Fruit fly (Drosophila melanogaster): ENCODE measurements around the gene mRpS6.

The mRpS6 gene

DNA sequence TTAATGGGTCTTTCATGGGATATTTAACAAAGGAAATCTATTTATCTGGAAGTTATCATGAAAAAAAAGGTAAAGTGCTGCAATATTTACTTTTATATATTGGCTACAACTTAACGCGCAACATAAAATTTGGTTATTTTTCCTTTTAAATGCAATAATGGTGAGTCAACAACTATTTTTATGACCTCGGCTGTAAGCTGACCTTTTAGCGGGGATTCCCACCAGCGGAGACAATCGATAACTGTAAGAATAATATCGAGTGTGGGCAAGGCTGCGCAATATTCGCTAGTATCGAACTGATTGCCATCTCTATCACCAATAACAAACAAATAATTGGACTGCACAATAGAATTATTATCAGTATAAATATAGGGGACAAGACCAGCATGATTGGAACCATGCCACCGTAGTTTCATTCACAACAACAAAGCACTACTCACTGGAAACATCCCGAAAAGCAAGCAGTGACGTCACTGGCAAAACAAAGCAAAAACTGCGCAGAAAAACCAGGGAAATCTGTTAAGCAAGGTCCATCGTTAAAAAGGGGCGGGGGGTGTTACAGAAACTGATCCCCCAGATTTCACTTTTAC lies 38.9 kb downstream of the mRpS6 start, which contains the start of gene Syx17 (continued):
- TF ChIP-seq CG6792 (GFP tag; optimal IDR thresholded peaks at IDR 0.05) (no peak), fd85E (GFP tag; optimal IDR thresholded peaks at IDR 0.05) (no peak), CG10631 (GFP tag; optimal IDR thresholded peaks at IDR 0.05) (peak; percentile 38), achi (GFP tag; optimal IDR thresholded peaks at IDR 0.05) (peak; percentile 50), CG32006 (GFP tag; optimal IDR thresholded peaks at IDR 0.05) (peak; percentile 59), CG6854 (GFP tag; optimal IDR thresholded peaks at IDR 0.05) (no peak), CG15336 (GFP tag; IDR thresholded peaks at IDR 0.05) (peak; percentile 67), dsx (GFP tag; optimal IDR thresholded peaks at IDR 0.05; ENCODE audit: poor library complexity, severe bottlenecking) (peak; percentile 23), CG9139 (GFP tag; optimal IDR thresholded peaks at IDR 0.05) (no peak), CG11294 (GFP tag; IDR thresholded peaks at IDR 0.05) (peak; percentile 55; the same call in 1 of the 2 replicates), Eip93F (GFP tag; optimal IDR thresholded peaks at IDR 0.05) (no peak), fd59A (GFP tag; optimal IDR thresholded peaks at IDR 0.05) (no peak), CG34406 (GFP tag; optimal IDR thresholded peaks at IDR 0.05) (peak; percentile 36), Eip75B (GFP tag; optimal IDR thresholded peaks at IDR 0.05) (peak; percentile 63), OdsH (GFP tag; optimal IDR thresholded peaks at IDR 0.05) (peak; percentile 57), pdm3 (GFP tag; optimal IDR thresholded peaks at IDR 0.05) (peak; percentile 54), net (GFP tag; optimal IDR thresholded peaks at IDR 0.05) (peak; percentile 63)

DNA sequence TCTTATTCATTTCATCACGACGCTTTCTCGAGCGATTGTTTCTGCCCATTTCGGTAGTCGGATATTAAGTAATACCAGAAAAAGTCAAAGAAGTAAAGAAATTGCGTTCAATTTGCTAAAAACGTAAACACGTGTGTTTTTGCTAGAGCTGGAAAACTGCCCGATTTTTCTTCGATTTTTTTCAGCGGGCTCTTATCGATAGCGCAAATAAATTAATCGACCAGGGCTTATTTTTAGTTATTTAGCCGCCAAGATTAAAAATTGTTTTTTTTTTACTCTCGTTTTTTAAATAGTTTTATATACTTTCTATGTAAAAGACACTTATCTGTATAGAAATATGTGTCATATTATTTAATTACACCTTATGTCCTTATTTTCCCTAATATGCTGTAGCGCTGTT lies 41.6 kb downstream of the mRpS6 start, which contains the start of gene CG15019:
CG15019 (minus strand) TSS at position 138 of the 400 bp plus-strand sequence.
- TF ChIP-seq svp (GFP tag) (no peak), net (GFP tag; optimal IDR thresholded peaks at IDR 0.05) (no peak), dsx (GFP tag; optimal IDR thresholded peaks at IDR 0.05; ENCODE audit: poor library complexity, severe bottlenecking) (no peak), CG15336 (GFP tag; IDR thresholded peaks at IDR 0.05) (no peak), CG11762 (GFP tag; optimal IDR thresholded peaks at IDR 0.05; ENCODE audit: insufficient read depth) (no peak), OdsH (GFP tag; optimal IDR thresholded peaks at IDR 0.05) (no peak), Eip75B (GFP tag; optimal IDR thresholded peaks at IDR 0.05) (no peak), CG3032 (tag; optimal IDR thresholded peaks at IDR 0.05) (no peak), vri (GFP tag; optimal IDR thresholded peaks at IDR 0.05) (no peak), CG34406 (GFP tag; optimal IDR thresholded peaks at IDR 0.05) (no peak), Blimp-1 (GFP tag; optimal IDR thresholded peaks at IDR 0.05) (no peak), salr (GFP tag; optimal IDR thresholded peaks at IDR 0.05) (no peak), lz (GFP tag; optimal IDR thresholded peaks at IDR 0.05) (no peak), CG8119 (GFP tag; IDR thresholded peaks at IDR 0.05) (no peak)

DNA sequence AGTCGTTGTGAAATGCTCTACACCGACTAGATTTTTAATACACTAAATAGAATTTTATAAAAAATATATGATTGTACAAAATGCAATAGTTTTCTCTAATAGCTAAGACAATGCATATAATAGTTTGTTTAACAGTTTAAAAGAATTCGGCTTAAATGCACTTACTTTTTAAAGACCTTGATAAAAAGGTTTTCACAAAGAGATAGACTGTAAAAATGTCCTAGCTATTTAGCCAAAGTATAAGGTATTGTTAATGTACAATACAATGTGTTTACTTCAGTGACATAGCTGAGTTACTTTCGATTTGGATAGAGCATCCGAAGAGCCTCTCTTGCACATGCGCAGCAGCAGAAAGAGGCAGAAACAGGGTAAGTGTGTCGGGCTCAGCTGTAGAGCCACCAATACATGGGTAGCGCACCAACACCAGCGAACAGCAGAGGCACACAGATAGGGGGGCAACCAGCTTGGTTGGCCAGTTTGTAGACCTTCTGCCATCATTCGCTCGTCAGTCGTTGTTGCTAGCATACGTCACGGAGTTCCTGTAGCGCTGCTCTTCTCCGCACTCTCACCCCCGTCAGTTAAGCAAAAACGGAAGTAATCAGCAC lies 42.4 kb downstream of the mRpS6 start, which contains the start of gene TP53INP:
TP53INP (plus strand) TSS at position 291 of the 605 bp plus-strand sequence.
- TF ChIP-seq CG11902 (GFP tag; optimal IDR thresholded peaks at IDR 0.05) (peak; percentile 82), dsx (GFP tag; optimal IDR thresholded peaks at IDR 0.05; ENCODE audit: poor library complexity, severe bottlenecking) (peak; percentile 92), Ets96B (tag; optimal IDR thresholded peaks at IDR 0.05) (peak; percentile 89), Ets21C (GFP tag; optimal IDR thresholded peaks at IDR 0.05) (peak; percentile 73), CG11762 (GFP tag; optimal IDR thresholded peaks at IDR 0.05; ENCODE audit: insufficient read depth) (peak; percentile 89), CG10631 (GFP tag; optimal IDR thresholded peaks at IDR 0.05) (peak; percentile 87), CG3032 (tag; optimal IDR thresholded peaks at IDR 0.05) (peak; percentile 89), CG6163 (GFP tag; IDR thresholded peaks at IDR 0.05) (peak; percentile 70; the same call in 2 of the 3 replicates), CG31627 (GFP tag; optimal IDR thresholded peaks at IDR 0.05) (peak; percentile 75), Hr38 (GFP tag; optimal IDR thresholded peaks at IDR 0.05) (no peak), svp (GFP tag) (peak; percentile 91), cyc (GFP tag; optimal IDR thresholded peaks at IDR 0.05) (peak; percentile 85), CG11294 (GFP tag; IDR thresholded peaks at IDR 0.05) (peak; percentile 61), vri (GFP tag; optimal IDR thresholded peaks at IDR 0.05) (peak; percentile 63), dac (GFP tag; optimal IDR thresholded peaks at IDR 0.05) (peak; percentile 72), Hr39 (GFP tag; optimal IDR thresholded peaks at IDR 0.05) (peak; percentile 76), OdsH (GFP tag; optimal IDR thresholded peaks at IDR 0.05) (peak; percentile 91), acj6 (GFP tag; optimal IDR thresholded peaks at IDR 0.05) (peak; percentile 93), Eip93F (GFP tag; optimal IDR thresholded peaks at IDR 0.05) (peak; percentile 57), Blimp-1 (GFP tag; optimal IDR thresholded peaks at IDR 0.05) (peak; percentile 67), CG6276 (GFP tag; optimal IDR thresholded peaks at IDR 0.05) (peak; percentile 90), Eip75B (GFP tag; optimal IDR thresholded peaks at IDR 0.05) (peak; percentile 93), Sox14 (GFP tag; optimal IDR thresholded peaks at IDR 0.05) (peak; percentile 88), Met (GFP tag; optimal IDR thresholded peaks at IDR 0.05) (peak; percentile 84), CG8319 (GFP tag; optimal IDR thresholded peaks at IDR 0.05) (peak; percentile 72), CG6792 (GFP tag; optimal IDR thresholded peaks at IDR 0.05) (peak; percentile 91), lz (GFP tag; optimal IDR thresholded peaks at IDR 0.05) (peak; percentile 89), spab (GFP tag; optimal IDR thresholded peaks at IDR 0.05) (peak; percentile 91), net (GFP tag; optimal IDR thresholded peaks at IDR 0.05) (peak; percentile 91), pdm3 (GFP tag; optimal IDR thresholded peaks at IDR 0.05) (peak; percentile 88), eg (GFP tag; IDR thresholded peaks at IDR 0.05) (peak; percentile 58), CG8632 (GFP tag; optimal IDR thresholded peaks at IDR 0.05) (peak; percentile 91), fd59A (GFP tag; optimal IDR thresholded peaks at IDR 0.05) (peak; percentile 88), salr (GFP tag; optimal IDR thresholded peaks at IDR 0.05) (peak; percentile 80 to 93)

Measured in whole organism, prepupa.